Worm (Caenorhabditis elegans): ENCODE measurements around the gene Y37D8A.4.

The Y37D8A.4 gene

DNA sequence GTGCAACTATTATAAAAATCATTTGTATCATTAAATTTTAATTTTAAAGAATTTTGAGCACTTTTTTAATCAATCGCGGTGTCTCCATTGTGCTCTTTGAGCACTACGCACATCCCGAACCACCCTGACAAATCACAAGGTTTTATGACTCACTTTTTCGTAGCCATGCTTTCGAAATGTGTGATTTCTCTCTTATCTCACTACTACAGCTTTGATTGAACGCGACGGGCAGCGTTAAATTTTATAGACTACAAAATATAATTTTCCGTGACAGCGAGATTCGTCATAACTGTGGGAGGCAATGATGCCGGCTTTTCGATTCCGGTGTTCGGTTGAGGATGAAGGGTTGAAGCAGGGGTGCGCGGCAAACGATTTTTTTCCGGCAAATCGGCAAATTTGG, 10.9 kb upstream of the Y37D8A.4 start:
- TF ChIP-seq fax-1 (tag; optimal IDR thresholded peaks at IDR 0.05) (no peak), nhr-11 (tag; optimal IDR thresholded peaks at IDR 0.05) (no peak), odd-2 (tag; optimal IDR thresholded peaks at IDR 0.05) (no peak), unc-3 (GFP tag; conservative IDR thresholded peaks at IDR 0.05) (no peak), unc-3 (tag; optimal IDR thresholded peaks at IDR 0.05) (no peak), zip-5 (tag; optimal IDR thresholded peaks at IDR 0.05) (no peak), pag-3 (tag; optimal IDR thresholded peaks at IDR 0.05; ENCODE audit: borderline replicate concordance) (no peak), fkh-6 (tag; optimal IDR thresholded peaks at IDR 0.05) (no peak), hlh-15 (tag; optimal IDR thresholded peaks at IDR 0.05) (no peak)

DNA sequence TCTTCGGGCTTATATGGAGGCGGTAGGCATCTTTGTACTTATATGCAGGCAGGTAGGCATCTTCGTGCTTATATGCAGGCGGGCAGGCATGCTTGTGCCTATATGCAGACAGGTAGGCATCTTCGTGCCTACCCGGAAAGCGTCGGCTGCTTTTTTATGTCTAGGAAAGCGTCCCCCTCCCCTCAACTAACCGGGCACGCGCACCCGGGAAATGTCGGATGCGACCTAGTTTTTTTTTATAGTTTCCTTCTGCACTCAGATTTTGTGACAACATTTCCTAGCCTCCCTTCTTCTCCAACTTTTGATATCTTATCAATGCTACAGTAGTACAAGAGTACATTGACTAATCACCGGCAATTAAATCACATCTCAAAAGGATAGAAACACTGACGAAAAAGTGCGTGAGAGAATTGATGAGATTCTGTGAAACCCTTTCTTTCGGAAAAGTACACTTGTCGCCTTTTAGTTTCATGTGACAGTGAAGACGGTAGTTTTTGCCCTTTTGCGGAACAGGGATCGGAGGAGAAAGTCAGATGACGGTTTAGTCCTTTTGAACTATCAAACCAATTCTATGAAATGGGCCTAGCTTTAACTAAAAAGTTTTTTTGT, 10.3 kb upstream of the Y37D8A.4 start:
- TF ChIP-seq pros-1 (tag; optimal IDR thresholded peaks at IDR 0.05) (no peak), K02D7.2 (tag; optimal IDR thresholded peaks at IDR 0.05) (no peak), ztf-16 (tag; optimal IDR thresholded peaks at IDR 0.05) (no peak), elt-4 (tag; optimal IDR thresholded peaks at IDR 0.05) (no peak), odd-2 (tag; optimal IDR thresholded peaks at IDR 0.05) (no peak), ets-4 (tag; optimal IDR thresholded peaks at IDR 0.05) (no peak), ceh-2 (tag; optimal IDR thresholded peaks at IDR 0.05) (no peak), mec-3 (tag; optimal IDR thresholded peaks at IDR 0.05; ENCODE audit: borderline replicate concordance) (no peak), sdc-2 (tag; optimal IDR thresholded peaks at IDR 0.05) (no peak), ama-1 (optimal IDR thresholded peaks at IDR 0.05) (no peak), che-1 (tag; optimal IDR thresholded peaks at IDR 0.05) (no peak), pha-2 (tag; optimal IDR thresholded peaks at IDR 0.05) (no peak), C38D4.7 (GFP tag; optimal IDR thresholded peaks at IDR 0.05) (no peak), syd-9 (tag; optimal IDR thresholded peaks at IDR 0.05) (no peak), fkh-6 (tag; optimal IDR thresholded peaks at IDR 0.05) (no peak), T23F11.4 (GFP tag; optimal IDR thresholded peaks at IDR 0.05) (no peak), unc-86 (tag; optimal IDR thresholded peaks at IDR 0.05) (no peak)

DNA sequence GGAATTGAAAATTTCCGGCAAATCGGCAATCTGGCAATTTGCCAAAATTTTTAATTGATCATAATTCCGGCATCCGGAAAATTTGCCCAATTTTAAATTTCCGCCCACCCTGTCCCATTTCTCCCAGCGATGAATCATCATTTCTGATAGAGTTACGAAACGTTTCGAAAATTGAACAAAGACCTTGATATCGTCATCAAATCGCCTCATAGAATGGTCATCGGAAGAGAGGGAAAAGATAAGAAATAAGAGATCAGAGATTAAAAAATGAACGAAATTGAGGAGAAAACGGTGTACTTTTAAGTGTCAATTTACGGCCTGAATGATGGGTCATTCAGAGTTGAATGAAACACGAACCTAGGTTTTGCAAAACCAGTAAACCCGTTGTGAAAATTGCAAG, 8.9 kb upstream of the Y37D8A.4 start:
- TF ChIP-seq ref-2 (tag; optimal IDR thresholded peaks at IDR 0.05) (no peak), ceh-34 (tag; optimal IDR thresholded peaks at IDR 0.05) (no peak), ceh-30 (tag; optimal IDR thresholded peaks at IDR 0.05) (no peak), hlh-8 (tag; optimal IDR thresholded peaks at IDR 0.05) (no peak), tbx-2 (tag; optimal IDR thresholded peaks at IDR 0.05) (no peak), dmd-4 (tag; optimal IDR thresholded peaks at IDR 0.05; ENCODE audit: borderline replicate concordance) (no peak), nhr-232 (tag; optimal IDR thresholded peaks at IDR 0.05) (no peak), ceh-22 (tag; optimal IDR thresholded peaks at IDR 0.05) (no peak), ceh-45 (GFP tag; IDR thresholded peaks at IDR 0.05) (no peak), ceh-24 (tag; optimal IDR thresholded peaks at IDR 0.05) (no peak), sox-2 (GFP tag; IDR thresholded peaks at IDR 0.05) (no peak), ceh-31 (tag; optimal IDR thresholded peaks at IDR 0.05) (no peak), K02D7.2 (tag; optimal IDR thresholded peaks at IDR 0.05) (no peak), eyg-1 (tag; optimal IDR thresholded peaks at IDR 0.05) (no peak), lin-11 (tag; optimal IDR thresholded peaks at IDR 0.05) (no peak), unc-42 (tag; optimal IDR thresholded peaks at IDR 0.05) (no peak), C38D4.7 (GFP tag; optimal IDR thresholded peaks at IDR 0.05) (no peak), hlh-30 (tag; optimal IDR thresholded peaks at IDR 0.05; ENCODE audit: insufficient read depth) (no peak), pha-2 (tag; optimal IDR thresholded peaks at IDR 0.05) (no peak), sox-4 (tag; optimal IDR thresholded peaks at IDR 0.05) (no peak)

Measured in whole organism, late embryonic.